Worm (Caenorhabditis elegans) whole organism, midembryonic: Measurements from ENCODE around the gene F59B1.8.

ENCODE experiments used
- T22C8.4 ChIP-seq: fragments of 200-800 bp; sonication (Bioruptor generic); IDR thresholded peaks from 2 replicates; pipeline ENCODE4 v1.3.6; 2022; ENCODE audit warnings: missing genetic modification characterization, missing compliant biosample characterization
- cog-1 ChIP-seq: sonication (generic microtip); optimal IDR thresholded peaks from 2 replicates; lab custom pipeline; 2016; ENCODE audit warnings: missing genetic modification characterization, missing compliant biosample characterization
- flt-1 ChIP-seq: fragments of 200-800 bp; sonication (Bioruptor generic); IDR thresholded peaks from 2 replicates; pipeline ENCODE4 v1.3.6; 2022; ENCODE audit warnings: missing genetic modification characterization, missing compliant biosample characterization
- klf-2 ChIP-seq: fragments of 200-800 bp; sonication (Bioruptor generic); conservative IDR thresholded peaks from 2 replicates; pipeline ENCODE4 v1.3.6; 2022; ENCODE audit warnings: missing genetic modification reagents, missing genetic modification characterization, missing compliant biosample characterization
- med-1 ChIP-seq: sonication (generic microtip); optimal IDR thresholded peaks from 2 replicates; lab custom pipeline; 2017; ENCODE audit warnings: missing genetic modification characterization, mild to moderate bottlenecking, missing compliant biosample characterization, antibody characterized with exemption, missing genetic modification reagents; ENCODE audit not compliant: insufficient read depth
- ref-1 ChIP-seq: fragments of 200-800 bp; sonication (Bioruptor generic); conservative IDR thresholded peaks from 2 replicates; pipeline ENCODE4 v1.3.6; 2022; ENCODE audit warnings: missing genetic modification reagents, missing genetic modification characterization, missing compliant biosample characterization
- tab-1 ChIP-seq: fragments of 200-800 bp; sonication (Bioruptor generic); IDR thresholded peaks from 2 replicates; pipeline ENCODE4 v1.3.6; 2022; ENCODE audit warnings: missing genetic modification characterization, missing compliant biosample characterization
- ztf-23 ChIP-seq: fragments of 200-800 bp; sonication (Bioruptor generic); IDR thresholded peaks from 2 replicates; pipeline ENCODE4 v1.3.6; 2022; ENCODE audit warnings: missing genetic modification reagents, missing genetic modification characterization, missing compliant biosample characterization
- ztf-29 ChIP-seq: fragments of 200-800 bp; sonication (Bioruptor generic); IDR thresholded peaks from 2 replicates; pipeline ENCODE4 v1.3.6; 2022; ENCODE audit warnings: missing genetic modification reagents, missing genetic modification characterization, missing compliant biosample characterization

- TF ChIP-seq flt-1 (GFP tag; lab: Robert Waterston, UW) (no peak), ref-1 (GFP tag; lab: Robert Waterston, UW) (no peak), T22C8.4 (no peak), ztf-29 (no peak), ztf-23 (GFP tag; lab: Robert Waterston, UW) (no peak), tab-1 (GFP tag; lab: Robert Waterston, UW) (no peak), med-1 (GFP tag; lab: Kevin White, UChicago) (no peak), cog-1 (no peak), klf-2 (GFP tag; lab: Robert Waterston, UW) (no peak)
Observed at ce11 chrV:3614397-3614796, 29.6 kb downstream of the F59B1.8 start, which contains the start of gene T22F3.11.
